Fruit fly (Drosophila melanogaster) whole organism, prepupa: ENCODE measurements around the gene CG42390.
A peak's percentile ranks its signal among the peaks of the same experiment; 100 is the strongest.

Source experiments
- Blimp-1 ChIP-seq: fragments of 200-800 bp; sonication (Bioruptor generic); optimal IDR thresholded peaks from 3 replicates; lab custom pipeline; 2017; ENCODE audit warnings: missing biosample characterization, missing genetic modification characterization, mild to moderate bottlenecking, moderate library complexity, missing genetic modification reagents
- CG10631 ChIP-seq: fragments of 200-800 bp; sonication (Bioruptor generic); optimal IDR thresholded peaks from 2 replicates; lab custom pipeline; 2016; ENCODE audit warnings: missing biosample characterization, missing genetic modification characterization
- CG10669 ChIP-seq: fragments of 200-800 bp; sonication (Bioruptor generic); optimal IDR thresholded peaks from 3 replicates; lab custom pipeline; 2018; ENCODE audit warnings: missing biosample characterization, mild to moderate bottlenecking, missing genetic modification characterization, moderate library complexity
- CG11294 ChIP-seq: fragments of 200-800 bp; sonication (Bioruptor generic); IDR thresholded peaks from 2 replicates; pipeline ENCODE4 v1.3.6; 2022; ENCODE audit warnings: missing biosample characterization, missing genetic modification characterization
- CG11762 ChIP-seq: fragments of 200-800 bp; sonication (Bioruptor generic); optimal IDR thresholded peaks from 3 replicates; lab custom pipeline; 2016; ENCODE audit warnings: missing biosample characterization, missing genetic modification characterization; ENCODE audit not compliant: insufficient read depth
- CG11902 ChIP-seq: fragments of 200-800 bp; sonication (Bioruptor generic); optimal IDR thresholded peaks from 3 replicates; lab custom pipeline; 2016; ENCODE audit warnings: missing biosample characterization, missing genetic modification characterization
- CG15336 ChIP-seq: fragments of 200-800 bp; sonication (Bioruptor generic); IDR thresholded peaks from 2 replicates; pipeline ENCODE4 v1.3.6; 2022; ENCODE audit warnings: missing biosample characterization, missing genetic modification characterization
- CG3032 ChIP-seq: fragments of 200-800 bp; optimal IDR thresholded peaks from 2 replicates; lab custom pipeline; 2019; ENCODE audit warnings: missing biosample characterization, mild to moderate bottlenecking, missing genetic modification characterization, moderate library complexity
- CG31627 ChIP-seq: fragments of 200-800 bp; sonication (Bioruptor generic); optimal IDR thresholded peaks from 3 replicates; lab custom pipeline; 2016; ENCODE audit warnings: missing biosample characterization, missing genetic modification characterization
- CG32006 ChIP-seq: fragments of 200-800 bp; sonication (Bioruptor generic); optimal IDR thresholded peaks from 3 replicates; lab custom pipeline; 2017; ENCODE audit warnings: missing biosample characterization, mild to moderate bottlenecking, missing genetic modification characterization
- CG6163 ChIP-seq: fragments of 200-800 bp; sonication (Bioruptor generic); IDR thresholded peaks from 3 replicates; pipeline ENCODE4 v1.3.6; 2022; ENCODE audit warnings: missing biosample characterization, missing genetic modification characterization
- CG6276 ChIP-seq: fragments of 200-800 bp; sonication (Bioruptor generic); optimal IDR thresholded peaks from 2 replicates; lab custom pipeline; 2017; ENCODE audit warnings: missing biosample characterization, mild to moderate bottlenecking, missing genetic modification characterization
- CG6808 ChIP-seq: fragments of 200-800 bp; sonication (Bioruptor generic); optimal IDR thresholded peaks from 3 replicates; lab custom pipeline; 2017; ENCODE audit warnings: missing biosample characterization, missing genetic modification characterization, mild to moderate bottlenecking, moderate library complexity, missing genetic modification reagents
- CG6854 ChIP-seq: fragments of 200-800 bp; sonication (Bioruptor generic); optimal IDR thresholded peaks from 2 replicates; lab custom pipeline; 2017; ENCODE audit warnings: missing biosample characterization, mild to moderate bottlenecking, missing genetic modification characterization
- CG7368 ChIP-seq: fragments of 200-800 bp; sonication (Bioruptor generic); optimal IDR thresholded peaks from 3 replicates; lab custom pipeline; 2016; ENCODE audit warnings: missing biosample characterization, missing genetic modification characterization
- CG8119 ChIP-seq: fragments of 200-800 bp; sonication (Bioruptor generic); IDR thresholded peaks from 3 replicates; pipeline ENCODE4 v1.3.6; 2022; ENCODE audit warnings: missing biosample characterization, missing genetic modification characterization
- CG8632 ChIP-seq: fragments of 200-800 bp; sonication (Bioruptor generic); optimal IDR thresholded peaks from 3 replicates; lab custom pipeline; 2016; ENCODE audit warnings: missing biosample characterization, missing genetic modification characterization
- CG9139 ChIP-seq: fragments of 200-800 bp; sonication (Bioruptor generic); optimal IDR thresholded peaks from 3 replicates; lab custom pipeline; 2017; ENCODE audit warnings: missing biosample characterization, mild to moderate bottlenecking, missing genetic modification characterization
- Eip78C ChIP-seq: fragments of 200-800 bp; sonication (Bioruptor generic); peaks from one replicate; lab custom pipeline; 2016; ENCODE audit warnings: missing biosample characterization, missing genetic modification characterization
- Eip93F ChIP-seq: fragments of 200-800 bp; sonication (Bioruptor generic); optimal IDR thresholded peaks from 2 replicates; lab custom pipeline; 2016; ENCODE audit warnings: missing biosample characterization, mild to moderate bottlenecking, missing genetic modification characterization
- Ets21C ChIP-seq: fragments of 200-800 bp; sonication (Bioruptor generic); optimal IDR thresholded peaks from 3 replicates; lab custom pipeline; 2016; ENCODE audit warnings: missing biosample characterization, missing genetic modification characterization
- Ets96B ChIP-seq: fragments of 200-800 bp; optimal IDR thresholded peaks from 2 replicates; lab custom pipeline; 2019; ENCODE audit warnings: missing biosample characterization, mild to moderate bottlenecking, missing genetic modification characterization, moderate library complexity
- Hr38 ChIP-seq: sonication (Bioruptor generic); optimal IDR thresholded peaks from 2 replicates; lab custom pipeline; 2016; ENCODE audit warnings: missing biosample characterization, missing genetic modification characterization
- Hr39 ChIP-seq: fragments of 200-800 bp; sonication (Bioruptor generic); optimal IDR thresholded peaks from 2 replicates; lab custom pipeline; 2016; ENCODE audit warnings: missing biosample characterization, missing genetic modification characterization
- Hr4 ChIP-seq: fragments of 200-800 bp; sonication (Bioruptor generic); optimal IDR thresholded peaks from 3 replicates; lab custom pipeline; 2016; ENCODE audit warnings: missing biosample characterization, missing genetic modification characterization
- Lpt ChIP-seq: fragments of 200-800 bp; sonication (Bioruptor generic); optimal IDR thresholded peaks from 3 replicates; lab custom pipeline; 2016; ENCODE audit warnings: missing biosample characterization, missing genetic modification characterization
- Sox102F ChIP-seq: fragments of 200-800 bp; sonication (Bioruptor generic); optimal IDR thresholded peaks from 2 replicates; lab custom pipeline; 2016; ENCODE audit warnings: missing biosample characterization, mild to moderate bottlenecking, missing genetic modification characterization
- Sox15 ChIP-seq: fragments of 200-800 bp; sonication (Bioruptor generic); optimal IDR thresholded peaks from 3 replicates; lab custom pipeline; 2016; ENCODE audit warnings: missing biosample characterization, missing genetic modification characterization
- achi ChIP-seq: fragments of 200-800 bp; sonication (Bioruptor generic); optimal IDR thresholded peaks from 3 replicates; lab custom pipeline; 2016; ENCODE audit warnings: missing biosample characterization, missing genetic modification characterization
- acj6 ChIP-seq: fragments of 200-800 bp; sonication (Bioruptor generic); optimal IDR thresholded peaks from 3 replicates; lab custom pipeline; 2016; ENCODE audit warnings: missing biosample characterization, missing genetic modification characterization
- dac ChIP-seq: fragments of 200-800 bp; sonication (Bioruptor generic); optimal IDR thresholded peaks from 2 replicates; lab custom pipeline; 2017; ENCODE audit warnings: missing biosample characterization, mild to moderate bottlenecking, missing genetic modification characterization
- eg ChIP-seq: fragments of 200-800 bp; sonication (Bioruptor generic); IDR thresholded peaks from 3 replicates; pipeline ENCODE4 v1.3.6; 2022; ENCODE audit warnings: missing biosample characterization, missing genetic modification characterization
- fkh ChIP-seq: fragments of 200-800 bp; sonication (Bioruptor generic); optimal IDR thresholded peaks from 3 replicates; lab custom pipeline; 2017; ENCODE audit warnings: missing biosample characterization, mild to moderate bottlenecking, missing genetic modification characterization, moderate library complexity
- net ChIP-seq: fragments of 200-800 bp; sonication (Bioruptor generic); optimal IDR thresholded peaks from 3 replicates; lab custom pipeline; 2016; ENCODE audit warnings: missing biosample characterization, missing genetic modification characterization
- pdm3 ChIP-seq: fragments of 200-800 bp; sonication (Bioruptor generic); optimal IDR thresholded peaks from 3 replicates; lab custom pipeline; 2016; ENCODE audit warnings: missing biosample characterization, missing genetic modification characterization
- spab ChIP-seq: fragments of 200-800 bp; sonication (Bioruptor generic); optimal IDR thresholded peaks from 2 replicates; lab custom pipeline; 2017; ENCODE audit warnings: missing biosample characterization, mild to moderate bottlenecking, missing genetic modification characterization, missing genetic modification reagents
- svp ChIP-seq: fragments of 200-800 bp; sonication (Bioruptor generic); peaks from one replicate; lab custom pipeline; 2016; ENCODE audit warnings: missing biosample characterization, missing genetic modification characterization
- vri ChIP-seq: fragments of 200-800 bp; sonication (Bioruptor generic); optimal IDR thresholded peaks from 3 replicates; lab custom pipeline; 2016; ENCODE audit warnings: missing biosample characterization, mild to moderate bottlenecking, missing genetic modification characterization

CG42390 gene

dm6 chr3R:22117149-22117548 lies 2.7 kb upstream of the CG42390 start, which contains the start of gene Ir94b:
Gene Ir94b, minus strand, starts transcription at chr3R:22117249.
- TF ChIP-seq dac (GFP tag; lab: Kevin White, UChicago) = no peak
- TF ChIP-seq CG6276 (GFP tag; lab: Kevin White, UChicago) = no peak
- TF ChIP-seq CG15336 (GFP tag; lab: Robert Waterston, UW) = no peak
- TF ChIP-seq CG11294 (GFP tag; lab: Robert Waterston, UW) = no peak
- no peak for TF ChIP-seq Hr38 (GFP tag; lab: Kevin White, UChicago)
- TF ChIP-seq Eip78C (GFP tag; lab: Kevin White, UChicago) = no peak
- TF ChIP-seq spab (GFP tag; lab: Kevin White, UChicago) = no peak
- no peak for TF ChIP-seq CG11762
- no peak for TF ChIP-seq vri (GFP tag; lab: Kevin White, UChicago)
- TF ChIP-seq Hr4 (GFP tag; lab: Kevin White, UChicago) = no peak
- TF ChIP-seq svp (GFP tag; lab: Kevin White, UChicago) = no peak

- TF ChIP-seq eg (no peak), Eip93F (GFP tag; lab: Kevin White, UChicago) (no peak), CG6276 (GFP tag; lab: Kevin White, UChicago) (no peak), CG11902 (no peak), CG15336 (GFP tag; lab: Robert Waterston, UW) (no peak), Blimp-1 (GFP tag; lab: Kevin White, UChicago) (no peak), CG8119 (GFP tag; lab: Robert Waterston, UW) (no peak), net (GFP tag; lab: Kevin White, UChicago) (no peak), Hr38 (GFP tag; lab: Kevin White, UChicago) (no peak), CG10669 (no peak), achi (no peak), CG6163 (no peak), CG6854 (GFP tag; lab: Kevin White, UChicago) (no peak), Ets21C (GFP tag; lab: Kevin White, UChicago) (no peak), CG9139 (GFP tag; lab: Kevin White, UChicago) (no peak), Ets96B (tag; lab: Kevin White, UChicago) (no peak), CG10631 (GFP tag; lab: Kevin White, UChicago) (no peak), pdm3 (GFP tag; lab: Kevin White, UChicago) (no peak)
Observed at dm6 chr3R:22119354-22119753, 507 bp upstream of the CG42390 start, which contains the start of gene Ir94c. Gene Ir94c, minus strand, starts transcription at chr3R:22119454.

dm6 chr3R:22121220-22121619 lies 1.4 kb downstream of the CG42390 start:
- no peak for TF ChIP-seq eg
- TF ChIP-seq Eip93F (GFP tag; lab: Kevin White, UChicago) = no peak
- TF ChIP-seq CG6276 (GFP tag; lab: Kevin White, UChicago) = no peak
- no peak for TF ChIP-seq CG11902
- no peak for TF ChIP-seq CG11762
- TF ChIP-seq CG8632 (GFP tag; lab: Kevin White, UChicago) = no peak
- no peak for TF ChIP-seq CG6163
- TF ChIP-seq Sox102F (GFP tag; lab: Kevin White, UChicago) = no peak
- no peak for TF ChIP-seq fkh (GFP tag; lab: Kevin White, UChicago)
- TF ChIP-seq spab (GFP tag; lab: Kevin White, UChicago) = no peak
- TF ChIP-seq acj6 (GFP tag; lab: Kevin White, UChicago) = no peak
- no peak for TF ChIP-seq CG3032
- TF ChIP-seq pdm3 (GFP tag; lab: Kevin White, UChicago) = no peak
- TF ChIP-seq CG7368 (GFP tag; lab: Kevin White, UChicago) = no peak
- no peak for TF ChIP-seq Sox15 (GFP tag; lab: Kevin White, UChicago)
- TF ChIP-seq CG31627 (GFP tag; lab: Kevin White, UChicago) = no peak

DNA sequence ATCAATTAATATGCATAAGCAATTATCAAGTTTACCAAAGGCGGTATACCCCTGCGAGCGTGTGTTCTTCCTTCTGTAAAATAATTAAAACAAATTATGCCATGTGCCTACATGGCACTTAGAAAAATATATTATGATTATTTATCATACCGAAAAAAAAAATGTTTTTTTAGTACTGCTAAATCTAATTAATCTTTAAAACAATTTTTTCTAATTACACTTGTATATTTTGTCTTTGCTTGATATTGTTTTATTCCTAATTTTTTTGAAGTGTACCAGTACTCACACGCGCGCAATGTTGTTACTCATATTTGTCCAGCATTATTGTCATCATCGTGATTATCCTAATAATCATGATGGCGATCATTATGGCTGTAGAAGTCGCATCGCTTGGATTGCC lies 3.5 kb downstream of the CG42390 start:
- TF ChIP-seq CG3032 (no peak), CG15336 (GFP tag; lab: Robert Waterston, UW) (peak; percentile 50), Hr39 (no peak), CG32006 (GFP tag; lab: Kevin White, UChicago) (peak; percentile 28), CG11902 (no peak), CG6808 (GFP tag; lab: Kevin White, UChicago) (no peak), Sox15 (GFP tag; lab: Kevin White, UChicago) (no peak), CG10669 (no peak), net (GFP tag; lab: Kevin White, UChicago) (no peak), acj6 (GFP tag; lab: Kevin White, UChicago) (no peak), Lpt (no peak), Sox102F (GFP tag; lab: Kevin White, UChicago) (no peak), CG8119 (GFP tag; lab: Robert Waterston, UW) (peak; percentile 42; the same call in 2 of the 3 replicates), eg (peak; percentile 46; the same call in 1 of the 3 replicates)
